Fruit fly (Drosophila melanogaster) Kc167 (cell line): ENCODE results near the gene CG46464.

Experiments used
- Myc ChIP-seq: fragments of >200 bp; optimal IDR thresholded peaks from 2 replicates; lab custom pipeline; 2017; ENCODE audit warnings: missing external identifiers
- Sin3A ChIP-seq: fragments of >200 bp; optimal IDR thresholded peaks from 2 replicates; lab custom pipeline; 2018; ENCODE audit warnings: missing external identifiers
- h ChIP-seq: fragments of >200 bp; optimal IDR thresholded peaks from 3 replicates; lab custom pipeline; 2018; ENCODE audit warnings: missing external identifiers
- insv ChIP-seq: fragments of >200 bp; optimal IDR thresholded peaks from 3 replicates; lab custom pipeline; 2018; ENCODE audit warnings: missing external identifiers
- psq ChIP-seq: fragments of >200 bp; optimal IDR thresholded peaks from 2 replicates; lab custom pipeline; 2017; ENCODE audit warnings: missing external identifiers

DNA sequence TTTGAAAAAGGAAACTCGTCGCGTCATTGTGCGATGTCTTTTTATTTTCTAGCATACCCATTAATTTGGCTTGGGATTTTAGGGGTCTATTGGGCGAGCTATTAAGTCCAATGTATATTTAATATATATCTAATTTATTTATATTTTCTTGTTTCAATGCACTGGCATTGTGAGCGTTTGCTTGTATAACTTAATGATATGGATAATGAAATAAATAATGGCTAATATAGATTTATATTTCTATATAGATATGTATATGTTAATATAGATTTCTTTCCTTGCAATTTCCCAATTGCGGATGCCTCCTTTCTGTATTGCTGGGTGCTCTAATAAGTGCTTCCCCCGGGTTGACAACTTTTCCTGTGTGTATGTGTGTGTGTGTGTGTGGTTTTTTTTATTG, 27.8 kb upstream of the CG46464 start:
- TF ChIP-seq psq (lab: Kevin White, UChicago) = no peak
- TF ChIP-seq Myc (lab: Kevin White, UChicago) = no peak
- no peak for TF ChIP-seq Sin3A
- no peak for TF ChIP-seq h (lab: Kevin White, UChicago)
- TF ChIP-seq insv = no peak
